Worm (Caenorhabditis elegans): ENCODE results near the gene F08D12.12.

Gene F08D12.12

DNA sequence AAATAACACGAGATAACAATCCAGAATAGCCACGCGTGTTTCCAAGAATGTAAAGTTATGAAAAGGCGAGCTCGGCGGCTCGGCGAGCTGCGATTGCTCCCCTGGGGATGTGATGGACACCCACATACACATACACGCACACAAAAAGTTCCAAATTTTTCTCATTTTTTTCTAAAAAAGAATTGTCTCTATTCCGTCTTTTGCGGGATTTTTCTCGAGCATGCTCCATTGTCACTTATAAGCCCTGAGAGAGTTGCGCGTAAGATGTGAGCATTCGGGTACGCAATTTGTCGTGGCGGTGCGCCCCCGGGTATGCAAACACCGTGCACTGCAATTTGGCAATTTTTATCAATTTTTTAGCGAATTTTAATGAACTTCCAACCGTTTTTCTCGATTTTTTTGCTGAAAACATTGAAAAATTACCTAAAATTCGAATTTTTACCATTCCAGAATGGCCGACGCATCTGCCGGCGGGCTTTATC lies at the start of gene F08D12.12, which contains the start of gene srpa-72:
F08D12.12 (minus strand) TSS at position 51 of the 482 bp plus-strand sequence.
srpa-72 (plus strand) TSS at position 451 of the 482 bp plus-strand sequence.
- TF ChIP-seq pha-4 (tag; optimal IDR thresholded peaks at IDR 0.05) = peak; percentile 45
- TF ChIP-seq lsy-2 (tag; optimal IDR thresholded peaks at IDR 0.05) = peak; percentile 10
- no peak for TF ChIP-seq bed-3 (GFP tag; optimal IDR thresholded peaks at IDR 0.05)
- TF ChIP-seq mls-2 (tag; optimal IDR thresholded peaks at IDR 0.05) = no peak
- TF ChIP-seq unc-120 (tag; optimal IDR thresholded peaks at IDR 0.05; ENCODE audit: poor library complexity, severe bottlenecking) = peak; percentile 7
- TF ChIP-seq zip-8 (tag; optimal IDR thresholded peaks at IDR 0.05) = no peak

DNA sequence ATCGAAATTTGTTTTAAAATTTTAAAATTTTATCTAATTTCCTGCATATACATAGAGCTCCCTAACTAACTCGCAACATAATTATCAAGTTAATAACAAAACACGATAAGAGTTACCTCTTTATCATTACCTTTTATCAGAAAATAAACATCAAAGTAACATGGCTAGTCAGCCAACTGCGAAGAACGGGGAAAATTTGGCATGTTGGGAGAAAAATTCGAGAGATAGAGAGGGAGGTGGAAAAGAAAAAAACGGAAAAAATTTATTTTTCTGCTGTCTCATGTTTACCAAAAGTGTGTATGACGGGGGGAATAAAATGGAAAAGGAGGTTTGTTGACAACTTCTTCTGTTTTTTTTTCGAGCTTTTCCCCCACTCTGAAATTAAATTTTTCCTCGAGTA lies 47.2 kb upstream of the F08D12.12 start:
- TF ChIP-seq hlh-1 (tag; optimal IDR thresholded peaks at IDR 0.05) = no peak
- peak; percentile 8 for TF ChIP-seq ces-1 (GFP tag; optimal IDR thresholded peaks at IDR 0.05)

DNA sequence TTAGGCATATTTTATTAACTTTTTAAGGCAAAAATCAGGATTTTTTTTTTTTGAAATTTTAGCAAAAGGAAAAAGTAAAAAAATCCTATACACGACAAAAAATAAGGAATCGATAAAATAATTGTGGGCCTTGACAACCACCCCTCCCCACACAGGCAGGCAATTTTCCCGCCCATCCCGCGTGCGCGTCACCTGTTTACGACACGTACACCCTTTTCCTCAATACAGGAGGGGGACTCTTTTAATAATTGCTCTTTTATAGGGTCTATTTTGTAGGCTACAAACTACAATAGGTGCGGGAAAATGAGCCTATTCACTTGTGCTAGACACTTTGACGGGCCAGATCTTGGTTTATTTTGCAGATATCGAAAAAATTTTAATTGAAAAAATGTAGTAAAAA lies 45.7 kb upstream of the F08D12.12 start:
- TF ChIP-seq hlh-1 (tag; optimal IDR thresholded peaks at IDR 0.05) (peak; percentile 81), ceh-39 (tag; optimal IDR thresholded peaks at IDR 0.05) (peak; percentile 52), ceh-43 (GFP tag; optimal IDR thresholded peaks at IDR 0.05) (peak; percentile 61), mls-2 (tag; optimal IDR thresholded peaks at IDR 0.05) (peak; percentile 34), nhr-12 (tag; optimal IDR thresholded peaks at IDR 0.05) (peak; percentile 52), snpc-4 (tag; optimal IDR thresholded peaks at IDR 0.05) (no peak)

DNA sequence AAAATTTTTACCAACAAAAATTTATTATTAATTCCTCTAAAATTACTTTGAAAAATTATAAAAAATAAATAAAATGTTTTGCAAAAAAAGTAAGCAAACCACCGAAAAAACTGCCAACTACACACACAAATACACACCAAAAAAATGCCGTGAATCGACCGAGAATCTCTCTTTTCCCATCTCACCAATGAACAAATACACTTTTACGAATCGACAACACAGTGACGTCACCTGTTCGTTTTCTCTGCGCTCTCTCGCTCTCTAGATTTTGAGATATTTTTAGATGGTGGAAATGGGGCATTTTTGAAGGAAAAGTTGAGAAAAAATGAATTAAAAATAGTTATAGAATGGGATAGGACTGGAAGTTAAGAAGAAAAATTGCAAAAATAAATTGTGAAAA lies 45.2 kb upstream of the F08D12.12 start:
- TF ChIP-seq unc-39 (tag; optimal IDR thresholded peaks at IDR 0.05) = no peak
- TF ChIP-seq hlh-1 (tag; optimal IDR thresholded peaks at IDR 0.05) = peak; percentile 1

DNA sequence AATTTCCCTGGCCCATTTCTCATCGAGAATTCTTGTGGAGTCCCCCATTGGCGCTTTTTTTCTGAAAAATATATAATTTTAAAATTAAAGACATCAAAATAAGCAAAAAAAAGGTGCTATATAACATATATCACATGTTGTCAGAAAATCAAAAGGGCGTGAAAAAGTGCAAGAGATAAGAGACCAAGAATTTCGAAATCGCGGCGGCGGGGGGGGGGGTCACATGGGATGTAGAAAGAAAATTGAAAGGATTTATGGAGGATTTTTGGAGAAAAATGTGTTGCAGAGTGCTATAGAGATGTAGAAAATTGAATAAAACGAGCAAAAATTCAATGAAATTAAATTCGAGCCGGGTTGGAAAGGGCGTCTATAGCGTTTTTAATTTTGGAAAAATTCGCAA lies 44.3 kb upstream of the F08D12.12 start, which contains the start of gene K12H6.6:
K12H6.6 (minus strand) TSS at position 61 of the 400 bp plus-strand sequence.
- no peak for TF ChIP-seq cnd-1 (tag; optimal IDR thresholded peaks at IDR 0.05)
- no peak for TF ChIP-seq ztf-11 (tag; optimal IDR thresholded peaks at IDR 0.05)
- no peak for TF ChIP-seq elt-3 (tag; optimal IDR thresholded peaks at IDR 0.05)
- TF ChIP-seq unc-120 (tag; optimal IDR thresholded peaks at IDR 0.05; ENCODE audit: poor library complexity, severe bottlenecking) = no peak
- no peak for TF ChIP-seq ham-2 (GFP tag; optimal IDR thresholded peaks at IDR 0.05)
- TF ChIP-seq ceh-39 (tag; optimal IDR thresholded peaks at IDR 0.05) = no peak
- TF ChIP-seq nhr-237 (tag; optimal IDR thresholded peaks at IDR 0.05) = no peak
- no peak for TF ChIP-seq ceh-83 (GFP tag; optimal IDR thresholded peaks at IDR 0.05)
- no peak for TF ChIP-seq lin-32 (GFP tag; optimal IDR thresholded peaks at IDR 0.05)
- TF ChIP-seq sem-2 (GFP tag; optimal IDR thresholded peaks at IDR 0.05) = no peak
- TF ChIP-seq pha-4 (tag; optimal IDR thresholded peaks at IDR 0.05) = no peak
- no peak for TF ChIP-seq ceh-43 (GFP tag; optimal IDR thresholded peaks at IDR 0.05)

DNA sequence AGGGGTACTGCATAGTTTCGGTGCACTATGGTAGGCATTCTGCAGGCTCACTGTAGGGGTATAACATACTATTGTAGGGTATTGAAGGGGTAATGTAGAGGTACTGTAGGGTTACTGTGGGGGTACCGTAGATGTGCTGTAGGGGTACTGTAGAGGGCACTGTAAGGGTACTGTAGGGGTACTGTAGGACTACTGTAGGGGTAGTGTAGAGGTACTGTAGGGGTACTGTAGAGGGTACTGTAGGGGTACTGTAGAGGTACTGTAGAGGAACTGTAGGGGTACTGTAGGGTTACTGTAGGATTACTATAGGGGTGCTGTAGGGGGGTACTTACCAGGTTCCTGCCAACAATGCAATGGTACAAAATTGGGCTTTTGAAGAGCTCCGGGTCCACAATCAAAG lies 43.3 kb upstream of the F08D12.12 start:
- no peak for TF ChIP-seq nhr-12 (tag; optimal IDR thresholded peaks at IDR 0.05)
- TF ChIP-seq cnd-1 (tag; optimal IDR thresholded peaks at IDR 0.05) = no peak
- TF ChIP-seq elt-3 (tag; optimal IDR thresholded peaks at IDR 0.05) = no peak
- TF ChIP-seq mls-2 (tag; optimal IDR thresholded peaks at IDR 0.05) = peak; percentile 3
- TF ChIP-seq nhr-28 (tag; optimal IDR thresholded peaks at IDR 0.05) = no peak
- TF ChIP-seq nhr-237 (tag; optimal IDR thresholded peaks at IDR 0.05) = no peak
- peak; percentile 34 for TF ChIP-seq lsy-2 (tag; optimal IDR thresholded peaks at IDR 0.05)
- peak; percentile 18 for TF ChIP-seq sptf-1 (tag; optimal IDR thresholded peaks at IDR 0.05)
- no peak for TF ChIP-seq ceh-43 (GFP tag; optimal IDR thresholded peaks at IDR 0.05)
- TF ChIP-seq unc-39 (tag; optimal IDR thresholded peaks at IDR 0.05) = no peak

DNA sequence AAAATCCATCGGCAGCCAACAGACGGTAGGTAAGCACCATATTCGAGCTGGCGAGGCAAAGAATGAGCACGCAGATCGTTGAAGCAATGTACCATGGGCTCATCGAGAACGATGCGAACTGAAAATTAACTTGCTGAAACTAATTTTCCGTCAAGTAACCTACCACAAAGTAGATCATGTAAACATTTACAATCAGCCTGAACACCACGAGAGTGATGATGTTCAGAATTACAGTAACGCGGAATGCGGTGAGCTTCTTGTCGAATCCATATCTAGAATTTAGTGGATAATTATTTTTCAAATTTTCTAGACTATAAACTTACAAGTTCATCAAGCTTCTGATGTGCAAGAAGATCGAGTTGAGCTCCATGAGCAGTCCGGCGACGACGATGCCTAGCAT lies 42.6 kb upstream of the F08D12.12 start:
- TF ChIP-seq nhr-2 (tag; optimal IDR thresholded peaks at IDR 0.05) = no peak
- no peak for TF ChIP-seq flh-1 (GFP tag; optimal IDR thresholded peaks at IDR 0.05)
- TF ChIP-seq sem-2 (GFP tag; optimal IDR thresholded peaks at IDR 0.05) = no peak
- TF ChIP-seq lin-32 (GFP tag; optimal IDR thresholded peaks at IDR 0.05) = no peak
- TF ChIP-seq lsy-2 (tag; optimal IDR thresholded peaks at IDR 0.05) = no peak
- no peak for TF ChIP-seq mab-5 (tag; optimal IDR thresholded peaks at IDR 0.05)
